Fruit fly (Drosophila melanogaster): ENCODE data around the gene Iru.
A peak's percentile ranks its signal among the peaks of the same experiment; 100 is the strongest.

Iru gene

dm6 chr3R:9023934-9024333 lies 17.7 kb downstream of the Iru start:
- no peak for TF ChIP-seq Dif (GFP tag; optimal IDR thresholded peaks at IDR 0.05; ENCODE audit: partially characterized antibody)
- TF ChIP-seq dmrt93B (GFP tag; optimal IDR thresholded peaks at IDR 0.05), result no peak
- TF ChIP-seq GATAd (GFP tag; optimal IDR thresholded peaks at IDR 0.05), result no peak
- no peak for TF ChIP-seq N (GFP tag; optimal IDR thresholded peaks at IDR 0.05)
- TF ChIP-seq psq (GFP tag; optimal IDR thresholded peaks at IDR 0.05), result no peak
- no peak for TF ChIP-seq br (GFP tag; optimal IDR thresholded peaks at IDR 0.05)
- no peak for TF ChIP-seq sv (GFP tag; optimal IDR thresholded peaks at IDR 0.05)
- TF ChIP-seq dsf (GFP tag; optimal IDR thresholded peaks at IDR 0.05; ENCODE audit: borderline replicate concordance), result no peak
- no peak for TF ChIP-seq jim (GFP tag; optimal IDR thresholded peaks at IDR 0.05)

- TF ChIP-seq dsf (GFP tag; optimal IDR thresholded peaks at IDR 0.05; ENCODE audit: borderline replicate concordance), result no peak
- no peak for TF ChIP-seq GATAd (GFP tag; optimal IDR thresholded peaks at IDR 0.05)
- no peak for TF ChIP-seq dmrt93B (GFP tag; optimal IDR thresholded peaks at IDR 0.05)
- TF ChIP-seq Hr83 (GFP tag; optimal IDR thresholded peaks at IDR 0.05; ENCODE audit: poor library complexity, severe bottlenecking), result no peak
- TF ChIP-seq dl (GFP tag; optimal IDR thresholded peaks at IDR 0.05; ENCODE audit: insufficient read depth in 1 of 2, partially characterized antibody in 2 of 2), result no peak
- no peak for TF ChIP-seq Sp1 (GFP tag; optimal IDR thresholded peaks at IDR 0.05)
- no peak for TF ChIP-seq HLH106 (tag; optimal IDR thresholded peaks at IDR 0.05)
- no peak for TF ChIP-seq N (GFP tag; optimal IDR thresholded peaks at IDR 0.05)
- TF ChIP-seq Vsx2 (GFP tag; optimal IDR thresholded peaks at IDR 0.05; ENCODE audit: partially characterized antibody), result no peak
- no peak for TF ChIP-seq sage (GFP tag; optimal IDR thresholded peaks at IDR 0.05)
- TF ChIP-seq h (GFP tag; optimal IDR thresholded peaks at IDR 0.05), result no peak
- no peak for TF ChIP-seq brk (GFP tag; optimal IDR thresholded peaks at IDR 0.05)
- TF ChIP-seq Jra (GFP tag; optimal IDR thresholded peaks at IDR 0.05), result no peak
- TF ChIP-seq Mio (GFP tag; optimal IDR thresholded peaks at IDR 0.05), result no peak
- TF ChIP-seq br (GFP tag; optimal IDR thresholded peaks at IDR 0.05), result no peak
- TF ChIP-seq lola (GFP tag; optimal IDR thresholded peaks at IDR 0.05), result no peak
- no peak for TF ChIP-seq Dif (GFP tag; optimal IDR thresholded peaks at IDR 0.05; ENCODE audit: partially characterized antibody)
- TF ChIP-seq usp (GFP tag; optimal IDR thresholded peaks at IDR 0.05), result no peak
These were observed 18.7 kb downstream of the Iru start for dm6 chr3R:9024835-9025510.

dm6 chr3R:9027082-9027481 lies 20.8 kb downstream of the Iru start:
- TF ChIP-seq CG9705 (GFP tag; optimal IDR thresholded peaks at IDR 0.05) (no peak), foxo (GFP tag; optimal IDR thresholded peaks at IDR 0.05) (no peak), GATAd (GFP tag; optimal IDR thresholded peaks at IDR 0.05) (no peak), ey (GFP tag; optimal IDR thresholded peaks at IDR 0.05) (no peak), dmrt93B (GFP tag; optimal IDR thresholded peaks at IDR 0.05) (no peak), Myc (optimal IDR thresholded peaks at IDR 0.05) (no peak)

- TF ChIP-seq sv (GFP tag; optimal IDR thresholded peaks at IDR 0.05), result no peak
- TF ChIP-seq tai (GFP tag; optimal IDR thresholded peaks at IDR 0.05), result no peak
- TF ChIP-seq OdsH (GFP tag; optimal IDR thresholded peaks at IDR 0.05), result no peak
These were observed 22.4 kb downstream of the Iru start for dm6 chr3R:9028690-9029089.

- no peak for TF ChIP-seq Rel (GFP tag; optimal IDR thresholded peaks at IDR 0.05)
- TF ChIP-seq Rel (tag; optimal IDR thresholded peaks at IDR 0.05), result peak; percentile 13
- no peak for TF ChIP-seq Dfd (GFP tag; optimal IDR thresholded peaks at IDR 0.05)
- no peak for TF ChIP-seq Jra (GFP tag; optimal IDR thresholded peaks at IDR 0.05)
- no peak for TF ChIP-seq Sp1 (GFP tag; optimal IDR thresholded peaks at IDR 0.05)
These were observed 23.2 kb downstream of the Iru start for dm6 chr3R:9029411-9029810.

Data from whole organism, wandering third instar larva.